Worm (Caenorhabditis elegans) whole organism, L4 larva: ENCODE data around the gene F28C6.9.

Source experiments
- F10B5.3 ChIP-seq: sonication (generic microtip); optimal IDR thresholded peaks from 2 replicates; lab custom pipeline; 2016; ENCODE audit warnings: mild to moderate bottlenecking, missing genetic modification characterization, missing compliant biosample characterization
- Y48G9A.11 ChIP-seq: fragments of 200-800 bp; sonication (Bioruptor generic); IDR thresholded peaks from 2 replicates; pipeline ENCODE4 v1.3.6; 2022; ENCODE audit warnings: missing genetic modification reagents, missing genetic modification characterization, missing compliant biosample characterization
- ZK546.5 ChIP-seq, 2 experiments: sonication (generic microtip); optimal IDR thresholded peaks; 2 replicates each; lab custom pipeline; 2017; ENCODE audit warnings: missing biosample characterization in 2 of 2, missing genetic modification characterization in 2 of 2
- ama-1 ChIP-seq: fragments of 150-350 bp; optimal IDR thresholded peaks from 2 replicates; lab custom pipeline; 2014; ENCODE audit warnings: inconsistent platforms, mixed read lengths
- attf-4 ChIP-seq: sonication (generic microtip); optimal IDR thresholded peaks from 3 replicates; lab custom pipeline; 2017; ENCODE audit warnings: missing biosample characterization, missing genetic modification characterization
- ceh-20 ChIP-seq: fragments of 200-800 bp; sonication (Bioruptor generic); IDR thresholded peaks from 2 replicates; pipeline ENCODE4 v1.3.6; 2022; ENCODE audit warnings: missing genetic modification reagents, missing genetic modification characterization, missing compliant biosample characterization
- ceh-28 ChIP-seq: fragments of 150-350 bp; optimal IDR thresholded peaks from 2 replicates; lab custom pipeline; 2014; ENCODE audit warnings: missing biosample characterization, missing genetic modification reagents, missing genetic modification characterization
- ces-1 ChIP-seq: fragments of 150-350 bp; sonication (generic microtip); optimal IDR thresholded peaks from 4 replicates; lab custom pipeline; 2014; ENCODE audit warnings: missing biosample characterization, missing genetic modification reagents, missing genetic modification characterization
- daf-12 ChIP-seq: fragments of 150-350 bp; optimal IDR thresholded peaks from 2 replicates; lab custom pipeline; 2014; ENCODE audit warnings: missing biosample characterization, missing genetic modification reagents, missing genetic modification characterization
- daf-16 ChIP-seq, 3 experiments: sonication (generic microtip); optimal IDR thresholded peaks; 2 replicates each; lab custom pipeline; 2016 to 2017; ENCODE audit warnings: missing genetic modification characterization in 3 of 3, missing genetic modification reagents in 3 of 3, mild to moderate bottlenecking in 2 of 3, missing compliant biosample characterization in 2 of 3, missing biosample characterization in 1 of 3, moderate library complexity in 1 of 3
- daf-8 ChIP-seq: fragments of 200-800 bp; sonication (Bioruptor generic); IDR thresholded peaks from 2 replicates; pipeline ENCODE4 v1.3.6; 2022; ENCODE audit warnings: missing genetic modification characterization, missing compliant biosample characterization
- dmd-6 ChIP-seq: fragments of 200-800 bp; sonication (Bioruptor generic); IDR thresholded peaks from 2 replicates; pipeline ENCODE4 v1.3.6; 2022; ENCODE audit warnings: missing genetic modification reagents, missing genetic modification characterization, missing compliant biosample characterization
- dmd-9 ChIP-seq: fragments of 200-800 bp; sonication (Bioruptor generic); IDR thresholded peaks from 2 replicates; pipeline ENCODE4 v1.3.6; 2022; ENCODE audit warnings: missing genetic modification reagents, missing genetic modification characterization, missing compliant biosample characterization
- duxl-1 ChIP-seq: sonication (generic microtip); optimal IDR thresholded peaks from 2 replicates; lab custom pipeline; 2016; ENCODE audit warnings: mild to moderate bottlenecking, missing genetic modification characterization, moderate library complexity, missing compliant biosample characterization; ENCODE audit not compliant: poor library complexity
- dve-1 ChIP-seq: sonication (generic microtip); optimal IDR thresholded peaks from 2 replicates; lab custom pipeline; 2017; ENCODE audit warnings: antibody characterized with exemption, mild to moderate bottlenecking, missing genetic modification characterization, missing compliant biosample characterization; ENCODE audit not compliant: insufficient read depth
- egl-43 ChIP-seq: fragments of 200-800 bp; sonication (Bioruptor generic); IDR thresholded peaks from 2 replicates; pipeline ENCODE4 v1.3.6; 2022; ENCODE audit warnings: missing genetic modification reagents, missing genetic modification characterization, missing compliant biosample characterization
- fkh-10 ChIP-seq: fragments of 150-350 bp; optimal IDR thresholded peaks from 2 replicates; lab custom pipeline; 2014; ENCODE audit warnings: missing biosample characterization, missing genetic modification reagents, missing genetic modification characterization
- fos-1 ChIP-seq: fragments of 150-350 bp; optimal IDR thresholded peaks from 2 replicates; lab custom pipeline; 2014; ENCODE audit warnings: missing biosample characterization, missing genetic modification characterization
- lin-1 ChIP-seq: fragments of 200-800 bp; sonication (Bioruptor generic); IDR thresholded peaks from 2 replicates; pipeline ENCODE4 v1.3.6; 2022; ENCODE audit warnings: missing genetic modification reagents, missing genetic modification characterization, missing compliant biosample characterization
- lin-13 ChIP-seq: fragments of 150-350 bp; optimal IDR thresholded peaks from 2 replicates; lab custom pipeline; 2014; ENCODE audit warnings: missing biosample characterization, missing genetic modification reagents, missing genetic modification characterization
- lin-38 ChIP-seq: fragments of 200-800 bp; sonication (Bioruptor generic); IDR thresholded peaks from 2 replicates; pipeline ENCODE4 v1.3.6; 2022; ENCODE audit warnings: missing genetic modification reagents, missing genetic modification characterization, missing compliant biosample characterization
- lir-3 ChIP-seq: sonication (generic microtip); optimal IDR thresholded peaks from 2 replicates; lab custom pipeline; 2016; ENCODE audit warnings: mild to moderate bottlenecking, missing genetic modification characterization, missing compliant biosample characterization
- lsy-2 ChIP-seq, 2 experiments: fragments of 150-350 bp in 1 of 2; sonication (generic microtip) in 1 of 2; optimal IDR thresholded peaks; 2 replicates each; lab custom pipeline; 2014 to 2017; ENCODE audit warnings: missing biosample characterization in 2 of 2, missing genetic modification characterization in 2 of 2
- mdl-1 ChIP-seq, 2 experiments: fragments of 150-350 bp in 1 of 2; sonication (generic microtip) in 1 of 2; optimal IDR thresholded peaks; 2 replicates each; lab custom pipeline; 2014 to 2017; ENCODE audit warnings: missing biosample characterization in 2 of 2, missing genetic modification characterization in 2 of 2
- mdt-29 ChIP-seq: fragments of 200-800 bp; sonication (Bioruptor generic); IDR thresholded peaks from 2 replicates; pipeline ENCODE4 v1.3.6; 2022; ENCODE audit warnings: missing genetic modification reagents, missing genetic modification characterization, missing compliant biosample characterization
- mes-2 ChIP-seq: sonication (generic microtip); optimal IDR thresholded peaks from 2 replicates; lab custom pipeline; 2016; ENCODE audit warnings: missing genotype, mild to moderate bottlenecking, missing genetic modification characterization, missing compliant biosample characterization; ENCODE audit not compliant: poor library complexity, severe bottlenecking
- mxl-2 ChIP-seq: fragments of 200-800 bp; sonication (Bioruptor generic); conservative IDR thresholded peaks from 2 replicates; pipeline ENCODE4 v1.3.6; 2022; ENCODE audit warnings: missing genetic modification reagents, missing genetic modification characterization, missing compliant biosample characterization
- mxl-3 ChIP-seq: fragments of 200-800 bp; sonication (Bioruptor generic); optimal IDR thresholded peaks from 2 replicates; lab custom pipeline; 2018; ENCODE audit warnings: mild to moderate bottlenecking, missing genetic modification characterization, missing compliant biosample characterization
- nhr-102 ChIP-seq: sonication (generic microtip); optimal IDR thresholded peaks from 2 replicates; lab custom pipeline; 2016; ENCODE audit warnings: mild to moderate bottlenecking, missing genetic modification characterization, moderate library complexity, missing compliant biosample characterization
- nhr-11 ChIP-seq: fragments of 150-350 bp; optimal IDR thresholded peaks from 2 replicates; lab custom pipeline; 2014; ENCODE audit warnings: missing biosample characterization, missing genetic modification characterization
- nhr-237 ChIP-seq: sonication (generic microtip); optimal IDR thresholded peaks from 2 replicates; lab custom pipeline; 2017; ENCODE audit warnings: missing biosample characterization, missing genetic modification characterization
- nhr-25 ChIP-seq: sonication (generic microtip); optimal IDR thresholded peaks from 2 replicates; lab custom pipeline; 2017; ENCODE audit warnings: missing genetic modification characterization, mild to moderate bottlenecking, missing compliant biosample characterization, antibody characterized with exemption, moderate library complexity, borderline replicate concordance; ENCODE audit not compliant: insufficient read depth
- nhr-28 ChIP-seq: fragments of 150-350 bp; optimal IDR thresholded peaks from 2 replicates; lab custom pipeline; 2014; ENCODE audit warnings: missing biosample characterization, missing genetic modification characterization
- nhr-42 ChIP-seq: fragments of 200-800 bp; sonication (Bioruptor generic); IDR thresholded peaks from 2 replicates; pipeline ENCODE4 v1.3.6; 2022; ENCODE audit warnings: missing genetic modification characterization, missing compliant biosample characterization
- nhr-6 ChIP-seq: fragments of 150-350 bp; optimal IDR thresholded peaks from 2 replicates; lab custom pipeline; 2014; ENCODE audit warnings: missing biosample characterization, missing genetic modification characterization
- php-3 ChIP-seq: fragments of 200-800 bp; sonication (Bioruptor generic); IDR thresholded peaks from 2 replicates; pipeline ENCODE4 v1.3.6; 2022; ENCODE audit warnings: missing genetic modification reagents, missing genetic modification characterization, missing compliant biosample characterization
- pqm-1 ChIP-seq: sonication (generic microtip); optimal IDR thresholded peaks from 2 replicates; lab custom pipeline; 2017; ENCODE audit warnings: missing biosample characterization, missing genetic modification characterization
- rbr-2 ChIP-seq: sonication (generic microtip); optimal IDR thresholded peaks from 2 replicates; lab custom pipeline; 2016; ENCODE audit warnings: missing genotype, missing genetic modification characterization, missing compliant biosample characterization
- snpc-1.2 ChIP-seq: fragments of 200-800 bp; sonication (Bioruptor generic); IDR thresholded peaks from 2 replicates; pipeline ENCODE4 v1.3.6; 2022; ENCODE audit warnings: missing genetic modification reagents, missing genetic modification characterization, missing compliant biosample characterization
- tra-1 ChIP-seq: fragments of 200-800 bp; sonication (Bioruptor generic); IDR thresholded peaks from 2 replicates; pipeline ENCODE4 v1.3.6; 2022; ENCODE audit warnings: missing genetic modification reagents, missing genetic modification characterization, missing compliant biosample characterization
- unc-39 ChIP-seq: sonication (generic microtip); optimal IDR thresholded peaks from 2 replicates; lab custom pipeline; 2017; ENCODE audit warnings: missing biosample characterization, missing genetic modification characterization
- unc-62 ChIP-seq, 3 experiments: fragments of 150-350 bp in 1 of 3; sonication (generic microtip); optimal IDR thresholded peaks in 2 of 3; peaks in 1 of 3; 1 replicate in 1 of 3; 2 replicates in 2 of 3; lab custom pipeline; 2014 to 2017; ENCODE audit warnings: missing biosample characterization in 3 of 3, missing genetic modification characterization in 3 of 3, missing genetic modification reagents in 3 of 3, missing genotype in 1 of 3
- zfp-3 ChIP-seq: fragments of 200-800 bp; sonication (Bioruptor generic); conservative IDR thresholded peaks from 2 replicates; pipeline ENCODE4 v1.3.6; 2022; ENCODE audit warnings: missing genetic modification reagents, missing genetic modification characterization, missing compliant biosample characterization
- zip-2 ChIP-seq: fragments of 150-350 bp; optimal IDR thresholded peaks from 2 replicates; lab custom pipeline; 2014; ENCODE audit warnings: missing biosample characterization, missing genetic modification characterization
- ztf-11 ChIP-seq: fragments of 150-350 bp; optimal IDR thresholded peaks from 2 replicates; lab custom pipeline; 2014; ENCODE audit warnings: missing biosample characterization, missing genetic modification characterization

The F28C6.9 gene

DNA sequence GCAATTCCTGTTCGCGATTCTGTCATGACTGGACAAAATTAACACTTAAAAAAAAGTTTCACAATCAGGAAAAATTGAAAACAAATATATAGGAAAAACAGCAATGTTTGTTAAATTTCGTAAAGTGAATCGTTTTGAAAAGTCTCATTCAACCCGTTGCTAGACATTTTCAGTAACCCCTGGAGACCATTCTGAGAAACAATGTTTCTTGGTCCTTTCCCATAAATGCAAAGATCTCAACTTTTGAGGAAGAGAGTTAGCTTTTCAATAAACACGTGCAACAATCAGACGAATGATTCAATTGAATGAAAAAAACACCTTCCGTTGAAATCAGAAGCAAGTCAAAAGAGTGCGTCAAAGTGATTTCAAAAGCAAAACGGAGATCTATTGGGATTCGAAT, at the start of gene F28C6.9:
TSS of gene F28C6.9 (minus strand) at position 101 of the 400 bp plus-strand sequence.
- TF ChIP-seq dve-1 (tag; lab: Kevin White, UChicago) (no peak), snpc-1.2 (GFP tag; lab: Robert Waterston, UW) (no peak), php-3 (GFP tag; lab: Robert Waterston, UW) (no peak), ceh-20 (GFP tag; lab: Robert Waterston, UW) (no peak), zip-2 (tag; lab: Kevin White, UChicago) (no peak), nhr-237 (tag; lab: Kevin White, UChicago) (no peak), ceh-28 (tag; lab: Kevin White, UChicago) (no peak), ces-1 (GFP tag; lab: Kevin White, UChicago) (no peak), lir-3 (tag; lab: Kevin White, UChicago) (no peak), dmd-9 (GFP tag; lab: Robert Waterston, UW) (no peak), duxl-1 (no peak), mxl-3 (GFP tag; lab: Kevin White, UChicago) (no peak), F10B5.3 (tag; lab: Kevin White, UChicago) (no peak), unc-39 (tag; lab: Kevin White, UChicago) (no peak)

DNA sequence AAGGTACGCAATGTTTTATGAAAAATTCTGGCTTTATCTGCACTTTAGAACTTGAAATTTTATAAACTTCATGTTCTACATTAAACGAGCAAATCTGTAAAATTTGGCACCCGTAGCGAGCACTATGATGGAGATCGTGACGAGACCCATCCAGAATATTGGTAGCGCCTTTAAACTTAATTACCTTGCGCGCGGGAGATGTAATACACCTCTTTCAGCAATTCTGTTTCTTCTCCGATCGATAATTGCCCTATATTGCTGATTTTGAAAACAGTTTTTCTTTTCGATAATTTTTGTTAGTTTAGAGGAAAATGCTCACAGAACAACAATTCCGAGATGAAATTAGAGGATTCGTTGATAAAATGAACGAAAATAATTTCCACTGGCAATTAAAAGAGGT, 48.9 kb upstream of the F28C6.9 start, which contains the start of gene atg-10:
TSS of gene atg-10 (plus strand) at position 301 of the 400 bp plus-strand sequence.
- no peak for TF ChIP-seq daf-16 (GFP tag; optimal IDR thresholded peaks at IDR 0.05; lab: Kevin White, UChicago)
- no peak for TF ChIP-seq daf-16 (tag; optimal IDR thresholded peaks at IDR 0.05; lab: Kevin White, UChicago)
- TF ChIP-seq nhr-102 (tag; lab: Kevin White, UChicago), result no peak
- TF ChIP-seq dmd-6, result no peak
- peak; percentile 43 for TF ChIP-seq ama-1 (lab: Kevin White, UChicago)
- TF ChIP-seq attf-4 (tag; lab: Kevin White, UChicago), result no peak
- TF ChIP-seq dmd-9 (GFP tag; lab: Robert Waterston, UW), result no peak
- TF ChIP-seq unc-62 (GFP tag; optimal IDR thresholded peaks at IDR 0.05 in 1 of 2; lab: Kevin White, UChicago), result peak in 1 of 2 experiments; percentile 5
- no peak for TF ChIP-seq unc-62 (tag; optimal IDR thresholded peaks at IDR 0.05; lab: Kevin White, UChicago)

DNA sequence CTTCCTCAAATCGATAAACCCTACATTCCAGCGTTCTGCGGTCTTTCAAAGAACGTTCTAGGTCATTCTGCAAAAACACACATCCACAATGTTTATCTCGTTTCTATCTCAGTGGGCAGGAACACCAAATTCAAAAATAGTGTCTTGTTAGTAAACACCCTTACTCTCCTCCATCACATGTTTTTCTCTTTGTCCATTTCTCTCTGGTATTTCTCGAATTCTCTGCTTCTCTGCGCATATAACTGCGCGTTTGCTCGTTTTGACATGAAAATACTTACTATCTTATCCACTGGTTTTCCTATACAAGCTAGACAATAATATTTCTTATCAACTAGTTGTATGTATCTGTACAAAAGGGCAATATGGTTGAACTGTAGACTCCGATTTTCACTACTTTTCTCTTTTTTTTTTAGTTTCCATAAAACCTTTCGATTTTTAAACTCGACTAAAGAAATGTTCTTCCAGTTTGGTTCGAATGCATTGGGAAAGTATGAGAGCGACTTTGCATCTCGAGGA, 40.7 kb upstream of the F28C6.9 start, which contains the start of gene pyr-1:
TSS of gene pyr-1 (plus strand) at position 466 of the 516 bp plus-strand sequence.
- no peak for TF ChIP-seq nhr-237 (tag; lab: Kevin White, UChicago)
- no peak for TF ChIP-seq rbr-2 (tag; lab: Kevin White, UChicago)
- peak; percentile 23 for TF ChIP-seq mes-2
- TF ChIP-seq egl-43 (GFP tag; lab: Robert Waterston, UW), result no peak
- no peak for TF ChIP-seq ZK546.5 (tag; optimal IDR thresholded peaks at IDR 0.05; lab: Kevin White, UChicago)
- TF ChIP-seq fkh-10 (GFP tag; lab: Kevin White, UChicago), result no peak
- no peak for TF ChIP-seq nhr-42 (GFP tag; lab: Robert Waterston, UW)
- TF ChIP-seq mdl-1 (tag; optimal IDR thresholded peaks at IDR 0.05; lab: Kevin White, UChicago), result peak in 1 of 2 experiments; percentile 64
- TF ChIP-seq lin-1 (GFP tag; lab: Robert Waterston, UW), result no peak
- TF ChIP-seq mdt-29 (GFP tag; lab: Robert Waterston, UW), result no peak
- TF ChIP-seq Y48G9A.11 (GFP tag; lab: Robert Waterston, UW), result no peak
- no peak for TF ChIP-seq tra-1 (GFP tag; lab: Robert Waterston, UW)
- no peak for TF ChIP-seq pqm-1 (tag; lab: Kevin White, UChicago)
- TF ChIP-seq lsy-2 (tag; optimal IDR thresholded peaks at IDR 0.05; lab: Kevin White, UChicago), result no peak
- TF ChIP-seq nhr-6 (tag; lab: Kevin White, UChicago), result no peak
- no peak for TF ChIP-seq nhr-11
- no peak for TF ChIP-seq zfp-3 (GFP tag; lab: Robert Waterston, UW)
- TF ChIP-seq daf-8, result no peak
- no peak for TF ChIP-seq F10B5.3 (tag; lab: Kevin White, UChicago)
- no peak for TF ChIP-seq lin-38
- TF ChIP-seq fos-1 (tag; lab: Kevin White, UChicago), result no peak
- TF ChIP-seq dmd-6, result no peak
- TF ChIP-seq ztf-11 (tag; lab: Kevin White, UChicago), result no peak
- peak; percentile 81 for TF ChIP-seq nhr-28
- TF ChIP-seq nhr-25 (tag; lab: Kevin White, UChicago), result no peak
- TF ChIP-seq unc-39 (tag; lab: Kevin White, UChicago), result no peak
- TF ChIP-seq lin-13 (GFP tag; lab: Kevin White, UChicago), result no peak
- no peak for TF ChIP-seq mxl-2 (GFP tag; lab: Robert Waterston, UW)
- TF ChIP-seq zip-2 (tag; lab: Kevin White, UChicago), result no peak
- TF ChIP-seq daf-12 (tag; lab: Kevin White, UChicago), result no peak
